Fruit fly (Drosophila melanogaster) whole organism, prepupa: ENCODE data around the gene CG13898.
A peak's percentile ranks its signal among the peaks of the same experiment; 100 is the strongest.

Experiments used
- Blimp-1 ChIP-seq: fragments of 200-800 bp; sonication (Bioruptor generic); optimal IDR thresholded peaks from 3 replicates; lab custom pipeline; 2017; ENCODE audit warnings: missing biosample characterization, missing genetic modification characterization, mild to moderate bottlenecking, moderate library complexity, missing genetic modification reagents
- CG11294 ChIP-seq: fragments of 200-800 bp; sonication (Bioruptor generic); IDR thresholded peaks from 2 replicates; pipeline ENCODE4 v1.3.6; 2022; ENCODE audit warnings: missing biosample characterization, missing genetic modification characterization
- CG11762 ChIP-seq: fragments of 200-800 bp; sonication (Bioruptor generic); optimal IDR thresholded peaks from 3 replicates; lab custom pipeline; 2016; ENCODE audit warnings: missing biosample characterization, missing genetic modification characterization; ENCODE audit not compliant: insufficient read depth
- CG15336 ChIP-seq: fragments of 200-800 bp; sonication (Bioruptor generic); IDR thresholded peaks from 2 replicates; pipeline ENCODE4 v1.3.6; 2022; ENCODE audit warnings: missing biosample characterization, missing genetic modification characterization
- CG1621 ChIP-seq: fragments of 200-800 bp; sonication (Bioruptor generic); optimal IDR thresholded peaks from 3 replicates; lab custom pipeline; 2018; ENCODE audit warnings: missing biosample characterization, mild to moderate bottlenecking, missing genetic modification characterization
- CG16779 ChIP-seq: fragments of 200-800 bp; sonication (Bioruptor generic); optimal IDR thresholded peaks from 3 replicates; lab custom pipeline; 2017; ENCODE audit warnings: missing biosample characterization, mild to moderate bottlenecking, missing genetic modification characterization
- CG3032 ChIP-seq: fragments of 200-800 bp; optimal IDR thresholded peaks from 2 replicates; lab custom pipeline; 2019; ENCODE audit warnings: missing biosample characterization, mild to moderate bottlenecking, missing genetic modification characterization, moderate library complexity
- CG31627 ChIP-seq: fragments of 200-800 bp; sonication (Bioruptor generic); optimal IDR thresholded peaks from 3 replicates; lab custom pipeline; 2016; ENCODE audit warnings: missing biosample characterization, missing genetic modification characterization
- CG32006 ChIP-seq: fragments of 200-800 bp; sonication (Bioruptor generic); optimal IDR thresholded peaks from 3 replicates; lab custom pipeline; 2017; ENCODE audit warnings: missing biosample characterization, mild to moderate bottlenecking, missing genetic modification characterization
- CG34406 ChIP-seq: fragments of 200-800 bp; sonication (Bioruptor generic); optimal IDR thresholded peaks from 3 replicates; lab custom pipeline; 2016; ENCODE audit warnings: missing biosample characterization, missing genetic modification characterization
- CG3919 ChIP-seq: fragments of 200-800 bp; sonication (Bioruptor generic); optimal IDR thresholded peaks from 3 replicates; lab custom pipeline; 2016; ENCODE audit warnings: missing biosample characterization, missing genetic modification characterization
- CG4318 ChIP-seq: fragments of 200-800 bp; sonication (Bioruptor generic); optimal IDR thresholded peaks from 3 replicates; lab custom pipeline; 2017; ENCODE audit warnings: missing biosample characterization, mild to moderate bottlenecking, missing genetic modification characterization
- CG6163 ChIP-seq: fragments of 200-800 bp; sonication (Bioruptor generic); IDR thresholded peaks from 3 replicates; pipeline ENCODE4 v1.3.6; 2022; ENCODE audit warnings: missing biosample characterization, missing genetic modification characterization
- CG6276 ChIP-seq: fragments of 200-800 bp; sonication (Bioruptor generic); optimal IDR thresholded peaks from 2 replicates; lab custom pipeline; 2017; ENCODE audit warnings: missing biosample characterization, mild to moderate bottlenecking, missing genetic modification characterization
- CG6808 ChIP-seq: fragments of 200-800 bp; sonication (Bioruptor generic); optimal IDR thresholded peaks from 3 replicates; lab custom pipeline; 2017; ENCODE audit warnings: missing biosample characterization, missing genetic modification characterization, mild to moderate bottlenecking, moderate library complexity, missing genetic modification reagents
- CG6854 ChIP-seq: fragments of 200-800 bp; sonication (Bioruptor generic); optimal IDR thresholded peaks from 2 replicates; lab custom pipeline; 2017; ENCODE audit warnings: missing biosample characterization, mild to moderate bottlenecking, missing genetic modification characterization
- CG8119 ChIP-seq: fragments of 200-800 bp; sonication (Bioruptor generic); IDR thresholded peaks from 3 replicates; pipeline ENCODE4 v1.3.6; 2022; ENCODE audit warnings: missing biosample characterization, missing genetic modification characterization
- CG8319 ChIP-seq: fragments of 200-800 bp; sonication (Bioruptor generic); optimal IDR thresholded peaks from 3 replicates; lab custom pipeline; 2016; ENCODE audit warnings: missing biosample characterization, missing genetic modification characterization
- CG9139 ChIP-seq: fragments of 200-800 bp; sonication (Bioruptor generic); optimal IDR thresholded peaks from 3 replicates; lab custom pipeline; 2017; ENCODE audit warnings: missing biosample characterization, mild to moderate bottlenecking, missing genetic modification characterization
- Eip75B ChIP-seq: fragments of 200-800 bp; sonication (Bioruptor generic); optimal IDR thresholded peaks from 3 replicates; lab custom pipeline; 2016; ENCODE audit warnings: missing biosample characterization, missing genetic modification characterization
- Eip78C ChIP-seq: fragments of 200-800 bp; sonication (Bioruptor generic); peaks from one replicate; lab custom pipeline; 2016; ENCODE audit warnings: missing biosample characterization, missing genetic modification characterization
- Ets96B ChIP-seq: fragments of 200-800 bp; optimal IDR thresholded peaks from 2 replicates; lab custom pipeline; 2019; ENCODE audit warnings: missing biosample characterization, mild to moderate bottlenecking, missing genetic modification characterization, moderate library complexity
- Gug ChIP-seq: fragments of 200-800 bp; sonication (Bioruptor generic); IDR thresholded peaks from 2 replicates; pipeline ENCODE4 v1.3.6; 2022; ENCODE audit warnings: missing biosample characterization, missing genetic modification characterization
- Hr38 ChIP-seq: sonication (Bioruptor generic); optimal IDR thresholded peaks from 2 replicates; lab custom pipeline; 2016; ENCODE audit warnings: missing biosample characterization, missing genetic modification characterization
- Hr39 ChIP-seq: fragments of 200-800 bp; sonication (Bioruptor generic); optimal IDR thresholded peaks from 2 replicates; lab custom pipeline; 2016; ENCODE audit warnings: missing biosample characterization, missing genetic modification characterization
- Hr4 ChIP-seq: fragments of 200-800 bp; sonication (Bioruptor generic); optimal IDR thresholded peaks from 3 replicates; lab custom pipeline; 2016; ENCODE audit warnings: missing biosample characterization, missing genetic modification characterization
- Lpt ChIP-seq: fragments of 200-800 bp; sonication (Bioruptor generic); optimal IDR thresholded peaks from 3 replicates; lab custom pipeline; 2016; ENCODE audit warnings: missing biosample characterization, missing genetic modification characterization
- Met ChIP-seq: fragments of 200-800 bp; sonication (Bioruptor generic); optimal IDR thresholded peaks from 3 replicates; lab custom pipeline; 2016; ENCODE audit warnings: missing biosample characterization, missing genetic modification characterization
- OdsH ChIP-seq: fragments of 200-800 bp; sonication (Bioruptor generic); optimal IDR thresholded peaks from 3 replicates; lab custom pipeline; 2016; ENCODE audit warnings: missing biosample characterization, missing genetic modification characterization
- Sox102F ChIP-seq: fragments of 200-800 bp; sonication (Bioruptor generic); optimal IDR thresholded peaks from 2 replicates; lab custom pipeline; 2016; ENCODE audit warnings: missing biosample characterization, mild to moderate bottlenecking, missing genetic modification characterization
- Sox15 ChIP-seq: fragments of 200-800 bp; sonication (Bioruptor generic); optimal IDR thresholded peaks from 3 replicates; lab custom pipeline; 2016; ENCODE audit warnings: missing biosample characterization, missing genetic modification characterization
- achi ChIP-seq: fragments of 200-800 bp; sonication (Bioruptor generic); optimal IDR thresholded peaks from 3 replicates; lab custom pipeline; 2016; ENCODE audit warnings: missing biosample characterization, missing genetic modification characterization
- acj6 ChIP-seq: fragments of 200-800 bp; sonication (Bioruptor generic); optimal IDR thresholded peaks from 3 replicates; lab custom pipeline; 2016; ENCODE audit warnings: missing biosample characterization, missing genetic modification characterization
- cyc ChIP-seq: fragments of 200-800 bp; sonication (Bioruptor generic); optimal IDR thresholded peaks from 3 replicates; lab custom pipeline; 2016; ENCODE audit warnings: missing biosample characterization, missing genetic modification characterization
- dac ChIP-seq: fragments of 200-800 bp; sonication (Bioruptor generic); optimal IDR thresholded peaks from 2 replicates; lab custom pipeline; 2017; ENCODE audit warnings: missing biosample characterization, mild to moderate bottlenecking, missing genetic modification characterization
- dsx ChIP-seq: fragments of 200-800 bp; optimal IDR thresholded peaks from 3 replicates; lab custom pipeline; 2019; ENCODE audit warnings: missing biosample characterization, mild to moderate bottlenecking, missing genetic modification characterization, moderate library complexity; ENCODE audit not compliant: poor library complexity, severe bottlenecking
- eg ChIP-seq: fragments of 200-800 bp; sonication (Bioruptor generic); IDR thresholded peaks from 3 replicates; pipeline ENCODE4 v1.3.6; 2022; ENCODE audit warnings: missing biosample characterization, missing genetic modification characterization
- esn ChIP-seq: fragments of 200-800 bp; sonication (Bioruptor generic); optimal IDR thresholded peaks from 2 replicates; lab custom pipeline; 2016; ENCODE audit warnings: missing biosample characterization, mild to moderate bottlenecking, missing genetic modification characterization, moderate library complexity
- fd59A ChIP-seq: fragments of 200-800 bp; sonication (Bioruptor generic); optimal IDR thresholded peaks from 2 replicates; lab custom pipeline; 2017; ENCODE audit warnings: missing biosample characterization, mild to moderate bottlenecking, missing genetic modification characterization, missing genetic modification reagents
- fd85E ChIP-seq: fragments of 200-800 bp; sonication (Bioruptor generic); optimal IDR thresholded peaks from 3 replicates; lab custom pipeline; 2016; ENCODE audit warnings: missing biosample characterization, missing genetic modification characterization
- lz ChIP-seq: fragments of 200-800 bp; sonication (Bioruptor generic); optimal IDR thresholded peaks from 3 replicates; lab custom pipeline; 2016; ENCODE audit warnings: missing biosample characterization, missing genetic modification characterization
- pdm3 ChIP-seq: fragments of 200-800 bp; sonication (Bioruptor generic); optimal IDR thresholded peaks from 3 replicates; lab custom pipeline; 2016; ENCODE audit warnings: missing biosample characterization, missing genetic modification characterization
- salr ChIP-seq, 2 experiments: fragments of 200-800 bp; sonication (Bioruptor generic); optimal IDR thresholded peaks; 3 replicates each; lab custom pipeline; 2016 to 2018; ENCODE audit warnings: missing biosample characterization in 2 of 2, missing genetic modification characterization in 2 of 2, mild to moderate bottlenecking in 1 of 2
- spab ChIP-seq: fragments of 200-800 bp; sonication (Bioruptor generic); optimal IDR thresholded peaks from 2 replicates; lab custom pipeline; 2017; ENCODE audit warnings: missing biosample characterization, mild to moderate bottlenecking, missing genetic modification characterization, missing genetic modification reagents
- ss ChIP-seq, 2 experiments: fragments of 200-800 bp; sonication (Bioruptor generic); optimal IDR thresholded peaks; 2 replicates in 1 of 2; 3 replicates in 1 of 2; lab custom pipeline; 2017 to 2018; ENCODE audit warnings: mild to moderate bottlenecking in 2 of 2, missing biosample characterization in 2 of 2, missing genetic modification characterization in 2 of 2, moderate library complexity in 1 of 2
- svp ChIP-seq: fragments of 200-800 bp; sonication (Bioruptor generic); peaks from one replicate; lab custom pipeline; 2016; ENCODE audit warnings: missing biosample characterization, missing genetic modification characterization
- topi ChIP-seq: fragments of 200-800 bp; sonication (Bioruptor generic); optimal IDR thresholded peaks from 3 replicates; lab custom pipeline; 2016; ENCODE audit warnings: missing biosample characterization, missing genetic modification characterization

CG13898 gene

dm6 chr3L:778977-779376, 24.9 kb downstream of the CG13898 start (continued):
- TF ChIP-seq Eip75B (no peak), fd85E (GFP tag; lab: Kevin White, UChicago) (no peak), Lpt (GFP tag; lab: Kevin White, UChicago) (peak; percentile 56), fd59A (GFP tag; lab: Kevin White, UChicago) (no peak), Ets96B (tag; lab: Kevin White, UChicago) (no peak), CG16779 (no peak), Met (GFP tag; lab: Kevin White, UChicago) (no peak), CG6163 (GFP tag; lab: Robert Waterston, UW) (peak; percentile 57; the same call in 2 of the 3 replicates), spab (GFP tag; lab: Kevin White, UChicago) (no peak), CG6854 (GFP tag; lab: Kevin White, UChicago) (no peak), Eip78C (GFP tag; lab: Kevin White, UChicago) (peak; percentile 7), achi (peak; percentile 28), CG6276 (GFP tag; lab: Kevin White, UChicago) (no peak), CG34406 (GFP tag; lab: Kevin White, UChicago) (no peak), CG3919 (GFP tag; lab: Kevin White, UChicago) (peak; percentile 43), CG4318 (GFP tag; lab: Kevin White, UChicago) (peak; percentile 39), Sox102F (no peak), OdsH (GFP tag; lab: Kevin White, UChicago) (peak; percentile 37), CG9139 (GFP tag; lab: Kevin White, UChicago) (no peak), Gug (no peak), Sox15 (GFP tag; lab: Kevin White, UChicago) (no peak), CG11294 (GFP tag; lab: Robert Waterston, UW) (no peak; the same call in 1 of the 2 replicates), svp (GFP tag; lab: Kevin White, UChicago) (no peak), esn (GFP tag; lab: Kevin White, UChicago) (no peak)

dm6 chr3L:777299-777699, 26.6 kb downstream of the CG13898 start:
- peak; percentile 80 for TF ChIP-seq OdsH (GFP tag; lab: Kevin White, UChicago)
- peak; percentile 60 for TF ChIP-seq CG3032
- TF ChIP-seq CG3919 (GFP tag; lab: Kevin White, UChicago) = peak; percentile 84
- peak; percentile 77 for TF ChIP-seq achi
- peak; percentile 92 for TF ChIP-seq Eip78C (GFP tag; lab: Kevin White, UChicago)
- peak; percentile 84 for TF ChIP-seq cyc (GFP tag; lab: Kevin White, UChicago)
- TF ChIP-seq CG8119 (GFP tag; lab: Robert Waterston, UW) = no peak
- TF ChIP-seq dsx (GFP tag; lab: Kevin White, UChicago) = peak; percentile 49
- TF ChIP-seq CG34406 (GFP tag; lab: Kevin White, UChicago) = peak; percentile 75
- TF ChIP-seq svp (GFP tag; lab: Kevin White, UChicago) = peak; percentile 93
- peak; percentile 71 for TF ChIP-seq CG11762
- peak; percentile 73 for TF ChIP-seq lz
- peak; percentile 61 for TF ChIP-seq fd59A (GFP tag; lab: Kevin White, UChicago)
- TF ChIP-seq Hr39 (GFP tag; lab: Kevin White, UChicago) = peak; percentile 85
- TF ChIP-seq fd85E (GFP tag; lab: Kevin White, UChicago) = no peak
- peak; percentile 81 for TF ChIP-seq acj6 (GFP tag; lab: Kevin White, UChicago)
- TF ChIP-seq CG32006 (GFP tag; lab: Kevin White, UChicago) = peak; percentile 60
- TF ChIP-seq Met (GFP tag; lab: Kevin White, UChicago) = peak; percentile 76
- TF ChIP-seq ss (GFP tag; optimal IDR thresholded peaks at IDR 0.05; lab: Kevin White, UChicago) = peak; percentile 31 to 61
- TF ChIP-seq dac (GFP tag; lab: Kevin White, UChicago) = no peak
- peak; percentile 36 for TF ChIP-seq CG6854 (GFP tag; lab: Kevin White, UChicago)
- TF ChIP-seq CG6276 (GFP tag; lab: Kevin White, UChicago) = peak; percentile 22
- peak; percentile 0 to 48 for TF ChIP-seq salr (GFP tag; optimal IDR thresholded peaks at IDR 0.05; lab: Kevin White, UChicago)
- no peak for TF ChIP-seq CG16779
- no peak for TF ChIP-seq CG4318 (GFP tag; lab: Kevin White, UChicago)
- TF ChIP-seq CG9139 (GFP tag; lab: Kevin White, UChicago) = peak; percentile 1
- no peak for TF ChIP-seq Hr38
- peak; percentile 79 for TF ChIP-seq CG31627 (GFP tag; lab: Kevin White, UChicago)
- peak; percentile 81 for TF ChIP-seq pdm3
- TF ChIP-seq CG8319 (GFP tag; lab: Kevin White, UChicago) = peak; percentile 76
- TF ChIP-seq CG11294 (GFP tag; lab: Robert Waterston, UW) = peak; percentile 34; the same call in 1 of the 2 replicates
- TF ChIP-seq Lpt (GFP tag; lab: Kevin White, UChicago) = peak; percentile 3
- peak; percentile 67 for TF ChIP-seq eg (GFP tag; lab: Robert Waterston, UW)
- TF ChIP-seq topi (GFP tag; lab: Kevin White, UChicago) = peak; percentile 74
- peak; percentile 32 for TF ChIP-seq CG6808 (GFP tag; lab: Kevin White, UChicago)
- peak; percentile 79 for TF ChIP-seq CG6163 (GFP tag; lab: Robert Waterston, UW)
- peak; percentile 56 for TF ChIP-seq Hr4
- TF ChIP-seq CG15336 = peak; percentile 51
- TF ChIP-seq CG1621 (tag; lab: Kevin White, UChicago) = peak; percentile 56
- TF ChIP-seq Blimp-1 (GFP tag; lab: Kevin White, UChicago) = peak; percentile 7
